Fruit fly (Drosophila melanogaster): Measurements from ENCODE around the gene Charon.

DNA sequence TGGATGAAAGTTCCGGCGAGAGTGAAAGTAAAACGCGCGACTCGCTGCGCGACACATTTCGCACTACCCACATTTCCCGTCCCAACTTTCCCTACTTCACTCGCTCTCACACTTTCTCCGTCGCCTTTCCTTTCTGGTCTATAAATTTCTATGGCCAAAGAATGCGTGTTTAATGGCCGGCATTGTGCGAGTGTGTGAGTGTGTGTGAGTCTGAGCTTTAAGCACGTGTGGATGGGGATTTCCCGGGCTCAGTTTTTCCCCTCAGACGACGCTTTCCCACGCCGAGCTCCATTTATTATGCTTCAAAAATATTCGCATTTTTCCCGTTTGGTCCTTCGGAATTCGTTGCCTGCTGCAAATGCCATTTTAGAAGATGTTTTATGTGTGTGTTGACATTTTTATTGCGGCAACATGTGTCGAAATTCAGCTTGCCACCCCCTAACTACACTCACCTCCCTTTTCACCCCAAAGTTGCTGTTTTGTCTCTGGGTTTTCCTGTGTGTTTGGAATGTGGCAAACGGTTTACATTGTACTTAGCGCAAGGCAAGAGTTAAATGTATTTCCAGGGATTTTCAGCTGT lies 44.5 kb upstream of the Charon start:
- no peak for TF ChIP-seq EcR (GFP tag; optimal IDR thresholded peaks at IDR 0.05)
- TF ChIP-seq psq (optimal IDR thresholded peaks at IDR 0.05): no peak
